Worm (Caenorhabditis elegans) whole organism, young adult: ENCODE measurements around the gene zmp-5.
A peak's percentile ranks its signal among the peaks of the same experiment; 100 is the strongest.

Experiments
- C06A6.2 ChIP-seq: fragments of 200-800 bp; sonication (Bioruptor generic); conservative IDR thresholded peaks from 2 replicates; pipeline ENCODE4 v1.3.6; 2022; ENCODE audit warnings: missing genetic modification characterization, missing compliant biosample characterization
- C17E4.6 ChIP-seq: fragments of 200-800 bp; sonication (Bioruptor generic); IDR thresholded peaks from 2 replicates; pipeline ENCODE4 v1.3.6; 2022; ENCODE audit warnings: missing genetic modification reagents, missing genetic modification characterization, missing compliant biosample characterization
- D2030.7 ChIP-seq: fragments of 200-800 bp; sonication (Bioruptor generic); IDR thresholded peaks from 2 replicates; pipeline ENCODE4 v1.3.6; 2022; ENCODE audit warnings: missing genetic modification reagents, missing genetic modification characterization, missing compliant biosample characterization
- F39B2.1 ChIP-seq: fragments of 200-800 bp; sonication (Bioruptor generic); IDR thresholded peaks from 2 replicates; pipeline ENCODE4 v1.3.6; 2022; ENCODE audit warnings: missing genetic modification reagents, missing genetic modification characterization, missing compliant biosample characterization
- Y53F4B.3 ChIP-seq: fragments of 200-800 bp; sonication (Bioruptor generic); IDR thresholded peaks from 2 replicates; pipeline ENCODE4 v1.3.6; 2022; ENCODE audit warnings: missing genetic modification reagents, missing genetic modification characterization, missing compliant biosample characterization
- Y67H2A.10 ChIP-seq: fragments of 200-800 bp; sonication (Bioruptor generic); conservative IDR thresholded peaks from 2 replicates; pipeline ENCODE4 v1.3.6; 2022; ENCODE audit warnings: missing genetic modification reagents, missing genetic modification characterization, missing compliant biosample characterization
- ZK185.1 ChIP-seq: sonication (generic microtip); optimal IDR thresholded peaks from 2 replicates; lab custom pipeline; 2016; ENCODE audit warnings: mild to moderate bottlenecking, missing genetic modification characterization, missing compliant biosample characterization; ENCODE audit not compliant: poor library complexity, severe bottlenecking
- akir-1 ChIP-seq: fragments of 200-800 bp; sonication (Bioruptor generic); optimal IDR thresholded peaks from 2 replicates; lab custom pipeline; 2018; ENCODE audit warnings: mild to moderate bottlenecking, missing genetic modification characterization, moderate library complexity, missing compliant biosample characterization
- aptf-3 ChIP-seq: fragments of 200-800 bp; sonication (Bioruptor generic); IDR thresholded peaks from 2 replicates; pipeline ENCODE4 v1.3.6; 2022; ENCODE audit warnings: missing genetic modification characterization, missing compliant biosample characterization
- atf-7 ChIP-seq: sonication (generic microtip); optimal IDR thresholded peaks from 2 replicates; lab custom pipeline; 2017; ENCODE audit warnings: mild to moderate bottlenecking, missing genetic modification characterization, missing compliant biosample characterization
- bed-1 ChIP-seq: fragments of 200-800 bp; sonication (Bioruptor generic); IDR thresholded peaks from 2 replicates; pipeline ENCODE4 v1.3.6; 2022; ENCODE audit warnings: missing genetic modification reagents, missing genetic modification characterization, missing compliant biosample characterization
- bed-2 ChIP-seq: fragments of 200-800 bp; sonication (Bioruptor generic); IDR thresholded peaks from 2 replicates; pipeline ENCODE4 v1.3.6; 2022; ENCODE audit warnings: missing genetic modification reagents, missing genetic modification characterization, missing compliant biosample characterization
- ceh-27 ChIP-seq: fragments of 200-800 bp; sonication (Bioruptor generic); optimal IDR thresholded peaks from 2 replicates; lab custom pipeline; 2018; ENCODE audit warnings: mild to moderate bottlenecking, missing genetic modification characterization, moderate library complexity, missing compliant biosample characterization
- ceh-91 ChIP-seq: fragments of 200-800 bp; sonication (Bioruptor generic); IDR thresholded peaks from 2 replicates; pipeline ENCODE4 v1.3.6; 2022; ENCODE audit warnings: missing genetic modification reagents, missing genetic modification characterization, missing compliant biosample characterization
- dpl-1 ChIP-seq: fragments of 150-350 bp; optimal IDR thresholded peaks from 2 replicates; lab custom pipeline; 2014; ENCODE audit warnings: missing biosample characterization, missing genetic modification reagents, missing genetic modification characterization
- egl-44 ChIP-seq: fragments of 200-800 bp; sonication (Bioruptor generic); IDR thresholded peaks from 2 replicates; pipeline ENCODE4 v1.3.6; 2022; ENCODE audit warnings: missing genetic modification reagents, missing genetic modification characterization, missing compliant biosample characterization
- egrh-3 ChIP-seq: fragments of 200-800 bp; sonication (Bioruptor generic); IDR thresholded peaks from 2 replicates; pipeline ENCODE4 v1.3.6; 2022; ENCODE audit warnings: missing genetic modification reagents, missing genetic modification characterization, missing compliant biosample characterization
- ets-4 ChIP-seq: fragments of 200-800 bp; sonication (Bioruptor generic); optimal IDR thresholded peaks from 2 replicates; lab custom pipeline; 2018; ENCODE audit warnings: mild to moderate bottlenecking, missing genetic modification characterization, missing compliant biosample characterization
- fkh-3 ChIP-seq: sonication (generic microtip); optimal IDR thresholded peaks from 2 replicates; lab custom pipeline; 2016; ENCODE audit warnings: mild to moderate bottlenecking, missing genetic modification characterization, missing compliant biosample characterization
- gei-17 ChIP-seq: fragments of 200-800 bp; sonication (Bioruptor generic); optimal IDR thresholded peaks from 2 replicates; lab custom pipeline; 2018; ENCODE audit warnings: mild to moderate bottlenecking, missing genetic modification characterization, missing compliant biosample characterization
- hmg-1.2 ChIP-seq: fragments of 200-800 bp; sonication (Bioruptor generic); IDR thresholded peaks from 2 replicates; pipeline ENCODE4 v1.3.6; 2022; ENCODE audit warnings: missing genetic modification reagents, missing genetic modification characterization, missing compliant biosample characterization
- lin-40 ChIP-seq: sonication (generic microtip); optimal IDR thresholded peaks from 2 replicates; lab custom pipeline; 2016; ENCODE audit warnings: missing genetic modification characterization, mild to moderate bottlenecking, missing compliant biosample characterization, missing genotype, missing genetic modification reagents
- lsl-1 ChIP-seq: fragments of 200-800 bp; sonication (Bioruptor generic); optimal IDR thresholded peaks from 2 replicates; lab custom pipeline; 2018; ENCODE audit warnings: mild to moderate bottlenecking, missing genetic modification characterization, moderate library complexity, missing compliant biosample characterization
- lsy-27 ChIP-seq: sonication (generic microtip); optimal IDR thresholded peaks from 2 replicates; lab custom pipeline; 2017; ENCODE audit warnings: missing genetic modification characterization, mild to moderate bottlenecking, missing compliant biosample characterization, antibody characterized with exemption, missing genotype, borderline replicate concordance; ENCODE audit not compliant: insufficient read depth
- madf-10 ChIP-seq: sonication (generic microtip); optimal IDR thresholded peaks from 2 replicates; lab custom pipeline; 2016; ENCODE audit warnings: mild to moderate bottlenecking, missing genetic modification characterization, missing compliant biosample characterization
- madf-3 ChIP-seq: fragments of 200-800 bp; sonication (Bioruptor generic); IDR thresholded peaks from 2 replicates; pipeline ENCODE4 v1.3.6; 2022; ENCODE audit warnings: missing genetic modification reagents, missing genetic modification characterization, missing compliant biosample characterization
- mcd-1 ChIP-seq: fragments of 200-800 bp; sonication (Bioruptor generic); IDR thresholded peaks from 2 replicates; pipeline ENCODE4 v1.3.6; 2022; ENCODE audit warnings: missing genetic modification reagents, missing genetic modification characterization, missing compliant biosample characterization
- mel-28 ChIP-seq: sonication (generic microtip); optimal IDR thresholded peaks from 2 replicates; lab custom pipeline; 2016; ENCODE audit warnings: borderline replicate concordance, mild to moderate bottlenecking, missing genetic modification characterization, missing compliant biosample characterization
- nfyb-1 ChIP-seq: fragments of 200-800 bp; sonication (Bioruptor generic); IDR thresholded peaks from 2 replicates; pipeline ENCODE4 v1.3.6; 2022; ENCODE audit warnings: missing genetic modification reagents, missing genetic modification characterization, missing compliant biosample characterization
- nhr-179 ChIP-seq: sonication (generic microtip); optimal IDR thresholded peaks from 2 replicates; lab custom pipeline; 2016; ENCODE audit warnings: mild to moderate bottlenecking, missing genetic modification characterization, missing compliant biosample characterization
- nhr-27 ChIP-seq: fragments of 200-800 bp; sonication (Bioruptor generic); optimal IDR thresholded peaks from 2 replicates; lab custom pipeline; 2018; ENCODE audit warnings: mild to moderate bottlenecking, missing genetic modification characterization, moderate library complexity, missing compliant biosample characterization
- nhr-80 ChIP-seq: sonication (generic microtip); optimal IDR thresholded peaks from 2 replicates; lab custom pipeline; 2016; ENCODE audit warnings: missing genetic modification characterization, missing compliant biosample characterization
- pbrm-1 ChIP-seq: fragments of 200-800 bp; sonication (Bioruptor generic); IDR thresholded peaks from 2 replicates; pipeline ENCODE4 v1.3.6; 2022; ENCODE audit warnings: missing genetic modification reagents, missing genetic modification characterization, missing compliant biosample characterization
- rcor-1 ChIP-seq: fragments of 200-800 bp; sonication (Bioruptor generic); IDR thresholded peaks from 2 replicates; pipeline ENCODE4 v1.3.6; 2022; ENCODE audit warnings: missing genetic modification reagents, missing genetic modification characterization, missing compliant biosample characterization
- repo-1 ChIP-seq: sonication (generic microtip); optimal IDR thresholded peaks from 2 replicates; lab custom pipeline; 2017; ENCODE audit warnings: mild to moderate bottlenecking, missing genetic modification characterization, missing compliant biosample characterization
- sdz-38 ChIP-seq: sonication (generic microtip); optimal IDR thresholded peaks from 2 replicates; lab custom pipeline; 2016; ENCODE audit warnings: missing genotype, missing genetic modification characterization, missing compliant biosample characterization
- sea-2 ChIP-seq: fragments of 200-800 bp; sonication (Bioruptor generic); IDR thresholded peaks from 2 replicates; pipeline ENCODE4 v1.3.6; 2022; ENCODE audit warnings: missing genetic modification characterization, missing compliant biosample characterization
- snpc-1.3 ChIP-seq: sonication (generic microtip); optimal IDR thresholded peaks from 2 replicates; lab custom pipeline; 2017; ENCODE audit warnings: missing genetic modification characterization, mild to moderate bottlenecking, missing compliant biosample characterization, antibody characterized with exemption, moderate library complexity, missing genotype, missing genetic modification reagents; ENCODE audit not compliant: insufficient read depth
- sptf-2 ChIP-seq: fragments of 200-800 bp; sonication (Bioruptor generic); optimal IDR thresholded peaks from 2 replicates; lab custom pipeline; 2018; ENCODE audit warnings: mild to moderate bottlenecking, missing genetic modification characterization, missing compliant biosample characterization
- zfh-2 ChIP-seq: fragments of 200-800 bp; sonication (Bioruptor generic); conservative IDR thresholded peaks from 2 replicates; pipeline ENCODE4 v1.3.6; 2022; ENCODE audit warnings: missing genetic modification reagents, missing genetic modification characterization, missing compliant biosample characterization
- ztf-18 ChIP-seq: sonication (generic microtip); optimal IDR thresholded peaks from 2 replicates; lab custom pipeline; 2016; ENCODE audit warnings: missing genotype, mild to moderate bottlenecking, missing genetic modification characterization, missing compliant biosample characterization
- ztf-22 ChIP-seq: fragments of 200-800 bp; sonication (Bioruptor generic); optimal IDR thresholded peaks from 2 replicates; lab custom pipeline; 2018; ENCODE audit warnings: mild to moderate bottlenecking, missing genetic modification characterization, moderate library complexity, missing compliant biosample characterization
- ztf-3 ChIP-seq: fragments of 200-800 bp; sonication (Bioruptor generic); optimal IDR thresholded peaks from 2 replicates; lab custom pipeline; 2018; ENCODE audit warnings: mild to moderate bottlenecking, missing genetic modification characterization, missing compliant biosample characterization

The zmp-5 gene

DNA sequence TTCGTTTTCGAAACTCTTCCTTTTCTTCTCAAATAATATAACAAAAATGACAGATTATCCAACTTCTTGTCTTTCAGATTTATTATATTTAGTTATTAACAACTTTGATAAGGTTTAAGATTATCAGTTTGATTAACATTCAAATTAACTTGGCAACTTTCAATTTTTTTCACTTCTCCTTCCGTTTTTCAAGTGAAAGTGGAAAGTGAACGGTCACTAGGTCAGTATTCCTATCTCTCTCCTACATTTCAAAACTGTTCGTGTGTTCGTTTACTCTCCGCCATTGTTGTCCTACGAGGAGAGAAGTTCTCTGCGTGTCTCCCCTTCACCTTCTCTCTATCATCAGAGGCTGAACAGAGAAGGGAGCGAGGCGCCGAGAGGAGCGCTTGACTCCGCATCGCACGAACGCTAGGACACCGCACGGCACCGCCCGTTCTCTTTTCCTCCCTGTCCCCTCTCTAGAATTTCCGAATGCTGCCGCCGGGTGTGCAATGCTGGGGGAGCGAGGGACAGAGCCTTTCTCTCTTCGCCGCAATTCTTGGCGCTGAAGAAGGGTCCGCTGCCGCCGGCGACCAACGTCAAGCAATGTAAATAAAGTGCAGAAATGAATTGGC lies 9.6 kb downstream of the zmp-5 start:
- TF ChIP-seq sea-2 (GFP tag; lab: Robert Waterston, UW) (no peak), Y67H2A.10 (GFP tag; lab: Robert Waterston, UW) (no peak), zfh-2 (GFP tag; lab: Robert Waterston, UW) (peak; percentile 98), madf-10 (tag; lab: Kevin White, UChicago) (peak; percentile 63), nfyb-1 (GFP tag; lab: Robert Waterston, UW) (no peak), rcor-1 (GFP tag; lab: Robert Waterston, UW) (peak; percentile 57; the same call in 1 of the 2 replicates), madf-3 (GFP tag; lab: Robert Waterston, UW) (0 out of 2 replicates have a peak, but pooled peaks have one; percentile 70), egrh-3 (GFP tag; lab: Robert Waterston, UW) (peak; percentile 83; the same call in 1 of the 2 replicates), hmg-1.2 (GFP tag; lab: Robert Waterston, UW) (peak; percentile 59), nhr-80 (tag; lab: Kevin White, UChicago) (peak; percentile 5), lsy-27 (tag; lab: Kevin White, UChicago) (no peak), mcd-1 (peak; percentile 54; the same call in 1 of the 2 replicates), sdz-38 (tag; lab: Kevin White, UChicago) (no peak), dpl-1 (GFP tag; lab: Kevin White, UChicago) (no peak), F39B2.1 (GFP tag; lab: Robert Waterston, UW) (no peak), lin-40 (tag; lab: Kevin White, UChicago) (peak; percentile 33), ceh-27 (GFP tag; lab: Kevin White, UChicago) (peak; percentile 44)

DNA sequence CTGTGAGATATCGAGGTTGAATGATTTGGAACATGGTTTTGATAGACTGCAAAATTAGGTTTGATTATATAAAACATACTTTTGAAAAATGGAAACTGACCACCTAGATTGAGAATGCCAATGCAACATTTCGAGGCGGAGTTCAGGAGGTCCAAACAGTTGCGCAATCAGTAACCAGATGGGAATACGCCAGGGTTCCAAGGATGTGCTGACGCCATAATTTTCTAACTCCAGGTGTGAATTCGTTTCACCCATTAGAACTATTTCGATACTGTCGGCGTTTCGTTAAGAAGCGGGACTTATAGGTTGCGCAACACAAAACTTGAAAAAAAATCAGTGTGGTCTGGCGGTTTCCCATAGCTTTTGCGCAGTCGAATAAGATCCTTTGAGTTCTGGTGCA lies 12.9 kb downstream of the zmp-5 start, which contains the start of gene C02B4.3:
Gene C02B4.3, minus strand, starts transcription at position 34 of the 400 bp plus-strand sequence.
- no peak for TF ChIP-seq nhr-179 (tag; lab: Kevin White, UChicago)
- TF ChIP-seq bed-2 (GFP tag; lab: Robert Waterston, UW) = no peak
- TF ChIP-seq C06A6.2 (GFP tag; lab: Robert Waterston, UW) = no peak
- TF ChIP-seq lsl-1 (GFP tag; lab: Kevin White, UChicago) = no peak
- TF ChIP-seq mel-28 (tag; lab: Kevin White, UChicago) = no peak
- no peak for TF ChIP-seq ZK185.1 (tag; lab: Kevin White, UChicago)
- no peak for TF ChIP-seq ztf-3 (GFP tag; lab: Kevin White, UChicago)
- no peak for TF ChIP-seq akir-1 (GFP tag; lab: Kevin White, UChicago)
- TF ChIP-seq Y53F4B.3 (GFP tag; lab: Robert Waterston, UW) = no peak
- no peak for TF ChIP-seq ets-4 (GFP tag; lab: Kevin White, UChicago)
- no peak for TF ChIP-seq rcor-1 (GFP tag; lab: Robert Waterston, UW)

DNA sequence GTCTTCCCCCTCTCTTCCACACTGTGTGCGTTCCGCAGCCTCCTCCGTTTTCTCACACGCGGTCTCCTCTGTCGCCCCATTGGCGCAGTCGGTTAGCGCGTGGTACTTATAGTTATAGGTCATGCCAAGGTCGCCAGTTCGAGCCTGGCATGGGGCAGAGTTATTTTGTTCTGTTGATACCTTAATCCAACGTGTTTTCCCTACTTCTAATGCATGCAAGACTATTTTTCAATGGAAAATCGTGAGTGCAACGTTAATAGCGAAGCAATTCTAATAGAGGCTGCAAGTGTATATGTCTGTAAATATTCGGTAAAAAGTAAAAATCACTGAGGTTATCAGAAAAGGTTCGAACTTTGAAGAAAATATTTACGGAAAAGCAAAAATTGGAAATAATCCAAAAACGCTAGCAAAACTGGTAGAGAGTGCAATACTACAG lies 14.2 kb downstream of the zmp-5 start:
- TF ChIP-seq repo-1 (tag; lab: Kevin White, UChicago) (peak; percentile 74), pbrm-1 (GFP tag; lab: Robert Waterston, UW) (peak; percentile 85), C17E4.6 (GFP tag; lab: Robert Waterston, UW) (no peak), nhr-27 (tag; lab: Kevin White, UChicago) (peak; percentile 76), dpl-1 (GFP tag; lab: Kevin White, UChicago) (no peak), Y53F4B.3 (GFP tag; lab: Robert Waterston, UW) (no peak; the same call in 1 of the 2 replicates), ceh-27 (GFP tag; lab: Kevin White, UChicago) (peak; percentile 76), D2030.7 (GFP tag; lab: Robert Waterston, UW) (peak; percentile 75), fkh-3 (tag; lab: Kevin White, UChicago) (peak; percentile 64), aptf-3 (GFP tag; lab: Robert Waterston, UW) (no peak), snpc-1.3 (tag; lab: Kevin White, UChicago) (peak; percentile 66), hmg-1.2 (GFP tag; lab: Robert Waterston, UW) (peak; percentile 79), nfyb-1 (GFP tag; lab: Robert Waterston, UW) (peak; percentile 80), sptf-2 (peak; percentile 77), ztf-18 (peak; percentile 54), bed-1 (GFP tag; lab: Robert Waterston, UW) (no peak), akir-1 (GFP tag; lab: Kevin White, UChicago) (no peak), lsy-27 (tag; lab: Kevin White, UChicago) (no peak), ztf-22 (GFP tag; lab: Kevin White, UChicago) (no peak), egl-44 (GFP tag; lab: Robert Waterston, UW) (no peak), gei-17 (GFP tag; lab: Kevin White, UChicago) (peak; percentile 69), atf-7 (tag; lab: Kevin White, UChicago) (peak; percentile 69), ceh-91 (GFP tag; lab: Robert Waterston, UW) (no peak)
